Worm (Caenorhabditis elegans) whole organism, late embryonic: Measurements from ENCODE around the gene E02H1.6.

Experiments
- C08G9.2 ChIP-seq: sonication (generic microtip); optimal IDR thresholded peaks from 2 replicates; lab custom pipeline; 2016; ENCODE audit warnings: mild to moderate bottlenecking, missing genetic modification characterization, moderate library complexity, missing compliant biosample characterization
- C38D4.7 ChIP-seq: fragments of 200-800 bp; sonication (Bioruptor generic); optimal IDR thresholded peaks from 2 replicates; lab custom pipeline; 2018; ENCODE audit warnings: mild to moderate bottlenecking, missing genetic modification characterization, moderate library complexity, missing compliant biosample characterization
- F13H6.1 ChIP-seq: sonication (generic microtip); optimal IDR thresholded peaks from 2 replicates; lab custom pipeline; 2016; ENCODE audit warnings: missing genetic modification characterization, missing compliant biosample characterization
- K09A11.1 ChIP-seq: sonication (generic microtip); optimal IDR thresholded peaks from 2 replicates; lab custom pipeline; 2017; ENCODE audit warnings: antibody characterized with exemption, mild to moderate bottlenecking, missing genetic modification characterization, missing compliant biosample characterization; ENCODE audit not compliant: insufficient read depth
- Y22D7AL.16 ChIP-seq: sonication (generic microtip); optimal IDR thresholded peaks from 2 replicates; lab custom pipeline; 2016; ENCODE audit warnings: missing genetic modification characterization, missing compliant biosample characterization
- ahr-1 ChIP-seq: sonication (generic microtip); optimal IDR thresholded peaks from 2 replicates; lab custom pipeline; 2016; ENCODE audit warnings: missing genetic modification characterization, missing compliant biosample characterization
- ama-1 ChIP-seq: fragments of 150-350 bp; optimal IDR thresholded peaks from 2 replicates; lab custom pipeline; 2014
- ceh-18 ChIP-seq: sonication (generic microtip); optimal IDR thresholded peaks from 2 replicates; lab custom pipeline; 2016; ENCODE audit warnings: missing genetic modification characterization, missing compliant biosample characterization
- ceh-2 ChIP-seq: sonication (generic microtip); optimal IDR thresholded peaks from 2 replicates; lab custom pipeline; 2016; ENCODE audit warnings: missing genotype, missing genetic modification characterization, missing compliant biosample characterization
- ceh-22 ChIP-seq: sonication (generic microtip); optimal IDR thresholded peaks from 2 replicates; lab custom pipeline; 2017; ENCODE audit warnings: missing biosample characterization, missing genetic modification characterization
- ceh-24 ChIP-seq: sonication (generic microtip); optimal IDR thresholded peaks from 2 replicates; lab custom pipeline; 2016; ENCODE audit warnings: mild to moderate bottlenecking, missing genetic modification characterization, missing compliant biosample characterization
- ceh-34 ChIP-seq: sonication (generic microtip); optimal IDR thresholded peaks from 2 replicates; lab custom pipeline; 2016; ENCODE audit warnings: mild to moderate bottlenecking, missing genetic modification characterization, missing compliant biosample characterization
- ceh-48 ChIP-seq: sonication (generic microtip); optimal IDR thresholded peaks from 2 replicates; lab custom pipeline; 2016; ENCODE audit warnings: missing genetic modification characterization, inconsistent platforms, missing compliant biosample characterization
- che-1 ChIP-seq: sonication (generic microtip); optimal IDR thresholded peaks from 2 replicates; lab custom pipeline; 2016; ENCODE audit warnings: mild to moderate bottlenecking, missing genetic modification characterization, missing compliant biosample characterization
- dmd-4 ChIP-seq: sonication (generic microtip); optimal IDR thresholded peaks from 2 replicates; lab custom pipeline; 2016; ENCODE audit warnings: borderline replicate concordance, missing genetic modification characterization, missing compliant biosample characterization
- dve-1 ChIP-seq: sonication (generic microtip); optimal IDR thresholded peaks from 2 replicates; lab custom pipeline; 2017; ENCODE audit warnings: antibody characterized with exemption, mild to moderate bottlenecking, missing genetic modification characterization, missing compliant biosample characterization
- fkh-10 ChIP-seq: fragments of 150-350 bp; optimal IDR thresholded peaks from 2 replicates; lab custom pipeline; 2014; ENCODE audit warnings: missing biosample characterization, missing genetic modification reagents, missing genetic modification characterization
- hlh-15 ChIP-seq: sonication (generic microtip); optimal IDR thresholded peaks from 2 replicates; lab custom pipeline; 2016; ENCODE audit warnings: missing genetic modification characterization, missing compliant biosample characterization
- hlh-30 ChIP-seq: sonication (generic microtip); optimal IDR thresholded peaks from 2 replicates; lab custom pipeline; 2017; ENCODE audit warnings: antibody characterized with exemption, missing genetic modification characterization, missing compliant biosample characterization; ENCODE audit not compliant: insufficient read depth
- hlh-6 ChIP-seq: sonication (generic microtip); optimal IDR thresholded peaks from 2 replicates; lab custom pipeline; 2016; ENCODE audit warnings: missing genotype, missing genetic modification characterization, missing compliant biosample characterization
- lim-6 ChIP-seq: sonication (generic microtip); optimal IDR thresholded peaks from 2 replicates; lab custom pipeline; 2016; ENCODE audit warnings: missing genetic modification characterization, missing compliant biosample characterization
- madf-2 ChIP-seq: sonication (generic microtip); optimal IDR thresholded peaks from 2 replicates; lab custom pipeline; 2017; ENCODE audit warnings: missing genetic modification characterization, missing compliant biosample characterization
- mec-3 ChIP-seq: sonication (generic microtip); optimal IDR thresholded peaks from 2 replicates; lab custom pipeline; 2016; ENCODE audit warnings: borderline replicate concordance, missing genetic modification characterization, missing compliant biosample characterization
- odd-2 ChIP-seq: sonication (generic microtip); optimal IDR thresholded peaks from 2 replicates; lab custom pipeline; 2017; ENCODE audit warnings: antibody characterized with exemption, mild to moderate bottlenecking, missing genetic modification characterization, missing compliant biosample characterization
- pat-9 ChIP-seq: fragments of 200-800 bp; sonication (Bioruptor generic); optimal IDR thresholded peaks from 2 replicates; lab custom pipeline; 2018; ENCODE audit warnings: mild to moderate bottlenecking, missing genetic modification characterization, moderate library complexity, missing compliant biosample characterization
- pax-1 ChIP-seq: fragments of 150-350 bp; optimal IDR thresholded peaks from 2 replicates; lab custom pipeline; 2014; ENCODE audit warnings: missing biosample characterization, missing genetic modification characterization
- pha-2 ChIP-seq: sonication (generic microtip); optimal IDR thresholded peaks from 2 replicates; lab custom pipeline; 2017; ENCODE audit warnings: mild to moderate bottlenecking, missing genetic modification characterization, missing compliant biosample characterization
- pqm-1 ChIP-seq: sonication (generic microtip); optimal IDR thresholded peaks from 2 replicates; lab custom pipeline; 2016; ENCODE audit warnings: missing genetic modification characterization, missing compliant biosample characterization
- pros-1 ChIP-seq: fragments of 150-350 bp; optimal IDR thresholded peaks from 2 replicates; lab custom pipeline; 2014; ENCODE audit warnings: missing biosample characterization, missing genetic modification reagents, missing genetic modification characterization
- ref-2 ChIP-seq: sonication (generic microtip); optimal IDR thresholded peaks from 2 replicates; lab custom pipeline; 2016; ENCODE audit warnings: missing genetic modification characterization, missing compliant biosample characterization
- syd-9 ChIP-seq: sonication (generic microtip); optimal IDR thresholded peaks from 2 replicates; lab custom pipeline; 2016; ENCODE audit warnings: mild to moderate bottlenecking, missing genetic modification characterization, moderate library complexity, missing compliant biosample characterization
- tbx-2 ChIP-seq: sonication (generic microtip); optimal IDR thresholded peaks from 2 replicates; lab custom pipeline; 2016; ENCODE audit warnings: missing genetic modification characterization, missing compliant biosample characterization
- unc-42 ChIP-seq: sonication (generic microtip); optimal IDR thresholded peaks from 2 replicates; lab custom pipeline; 2016; ENCODE audit warnings: missing genotype, missing genetic modification characterization, missing compliant biosample characterization
- unc-86 ChIP-seq: sonication (generic microtip); optimal IDR thresholded peaks from 2 replicates; lab custom pipeline; 2016; ENCODE audit warnings: missing genetic modification characterization, missing compliant biosample characterization
- zip-5 ChIP-seq: sonication (generic microtip); optimal IDR thresholded peaks from 2 replicates; lab custom pipeline; 2016; ENCODE audit warnings: missing genetic modification characterization, missing compliant biosample characterization

E02H1.6 gene

DNA sequence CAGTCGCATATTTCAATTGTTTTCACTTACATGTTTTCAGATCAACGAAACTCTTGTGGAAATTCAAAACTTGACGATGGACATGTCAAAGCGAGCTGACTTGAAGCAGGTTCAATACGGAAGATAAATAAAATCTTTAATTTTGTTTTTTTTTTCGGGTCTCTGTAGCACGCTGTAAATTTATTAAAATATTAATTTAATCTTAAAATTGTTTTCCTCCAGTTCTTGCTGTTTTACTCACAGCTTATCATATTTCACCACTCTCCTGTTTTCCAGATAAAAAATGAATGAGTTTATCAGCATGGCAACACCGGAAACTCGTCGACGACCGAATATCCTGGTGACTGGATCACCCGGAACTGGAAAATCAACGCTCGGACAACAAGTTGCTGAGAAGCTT is at the start of gene E02H1.6:
E02H1.6 (plus strand) TSS at position 301 of the 400 bp plus-strand sequence.
- no peak for TF ChIP-seq syd-9 (tag; lab: Kevin White, UChicago)
- TF ChIP-seq, all 69 proteins: peak for 0

DNA sequence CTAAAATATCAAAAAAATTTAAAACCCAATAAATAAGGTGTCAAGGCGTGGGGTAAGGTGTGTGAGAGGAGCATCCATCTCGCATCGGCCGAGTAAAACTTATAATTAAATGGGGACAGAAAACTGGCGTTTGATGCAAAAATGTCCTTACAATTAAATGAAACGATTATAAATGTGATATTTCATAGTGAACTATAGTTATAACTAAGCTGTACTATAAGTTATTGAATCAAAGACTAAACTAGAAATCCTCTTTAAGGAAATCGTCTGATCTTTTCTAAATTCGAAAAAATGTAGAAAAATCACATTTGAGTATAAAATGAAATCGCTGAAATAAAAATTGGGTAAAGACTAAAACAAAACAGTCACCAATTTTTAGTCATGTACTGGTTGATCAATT is 45.8 kb upstream of the E02H1.6 start, which contains the start of gene sra-6:
sra-6 (minus strand) TSS at position 101 of the 400 bp plus-strand sequence.
- no peak for TF ChIP-seq C08G9.2 (tag; lab: Kevin White, UChicago)

DNA sequence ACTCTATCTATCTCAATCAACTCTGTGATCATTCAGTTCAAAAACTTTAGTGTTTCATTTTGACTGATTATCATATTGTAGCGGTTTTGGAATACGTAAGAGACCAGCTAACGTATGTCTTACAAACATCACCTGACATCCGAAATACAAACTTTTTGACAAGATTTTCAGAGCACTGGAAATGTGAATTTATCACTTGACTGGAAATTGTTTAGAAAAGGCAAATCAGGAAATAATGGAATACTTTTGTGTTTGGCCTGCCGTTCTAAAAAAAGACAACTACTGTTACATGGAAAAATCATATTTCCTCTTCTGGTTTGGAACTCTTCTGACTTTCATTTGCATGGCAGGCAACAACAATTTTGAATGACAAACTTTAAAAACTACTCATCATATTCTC is 45.0 kb upstream of the E02H1.6 start, which contains the start of gene F35H8.12:
F35H8.12 (plus strand) TSS at position 301 of the 400 bp plus-strand sequence.
- no peak for TF ChIP-seq pax-1
- no peak for TF ChIP-seq hlh-15
- TF ChIP-seq zip-5 (tag; lab: Kevin White, UChicago): no peak
- TF ChIP-seq pros-1: no peak
- no peak for TF ChIP-seq dve-1
- no peak for TF ChIP-seq pha-2 (tag; lab: Kevin White, UChicago)

DNA sequence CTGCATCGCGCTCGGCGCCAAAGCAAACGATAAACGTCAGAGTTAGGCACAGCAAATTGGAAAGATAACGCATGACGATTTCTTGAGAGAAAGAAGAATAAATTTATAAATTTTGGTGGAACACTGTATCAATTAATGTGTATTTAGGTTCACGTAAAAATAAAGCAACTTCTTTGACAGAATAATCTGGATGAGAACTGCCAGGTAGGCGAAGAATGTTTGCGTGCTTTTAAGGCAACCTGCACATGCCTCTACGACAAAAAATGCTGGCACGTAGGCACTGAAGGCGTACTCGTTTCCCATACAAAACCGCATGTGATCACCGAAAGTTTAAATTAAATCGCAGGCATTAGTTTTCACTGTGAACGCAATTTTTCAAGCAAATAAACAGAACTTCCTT is 43.3 kb upstream of the E02H1.6 start, which contains the start of gene F35H8.1:
F35H8.1 (minus strand) TSS at position 101 of the 400 bp plus-strand sequence.
- TF ChIP-seq F13H6.1 (tag; lab: Kevin White, UChicago) (no peak), pros-1 (no peak), hlh-30 (no peak), madf-2 (tag; lab: Kevin White, UChicago) (no peak), fkh-10 (GFP tag; lab: Kevin White, UChicago) (no peak), dmd-4 (tag; lab: Kevin White, UChicago) (no peak), unc-86 (no peak), lim-6 (tag; lab: Kevin White, UChicago) (no peak), odd-2 (tag; lab: Kevin White, UChicago) (no peak), C38D4.7 (GFP tag; lab: Kevin White, UChicago) (no peak), Y22D7AL.16 (no peak), ama-1 (lab: Kevin White, UChicago) (no peak), pha-2 (tag; lab: Kevin White, UChicago) (no peak), K09A11.1 (tag; lab: Kevin White, UChicago) (no peak), pqm-1 (tag; lab: Kevin White, UChicago) (no peak), tbx-2 (tag; lab: Kevin White, UChicago) (no peak), ceh-34 (no peak), mec-3 (tag; lab: Kevin White, UChicago) (no peak), ref-2 (tag; lab: Kevin White, UChicago) (no peak), dve-1 (no peak)

DNA sequence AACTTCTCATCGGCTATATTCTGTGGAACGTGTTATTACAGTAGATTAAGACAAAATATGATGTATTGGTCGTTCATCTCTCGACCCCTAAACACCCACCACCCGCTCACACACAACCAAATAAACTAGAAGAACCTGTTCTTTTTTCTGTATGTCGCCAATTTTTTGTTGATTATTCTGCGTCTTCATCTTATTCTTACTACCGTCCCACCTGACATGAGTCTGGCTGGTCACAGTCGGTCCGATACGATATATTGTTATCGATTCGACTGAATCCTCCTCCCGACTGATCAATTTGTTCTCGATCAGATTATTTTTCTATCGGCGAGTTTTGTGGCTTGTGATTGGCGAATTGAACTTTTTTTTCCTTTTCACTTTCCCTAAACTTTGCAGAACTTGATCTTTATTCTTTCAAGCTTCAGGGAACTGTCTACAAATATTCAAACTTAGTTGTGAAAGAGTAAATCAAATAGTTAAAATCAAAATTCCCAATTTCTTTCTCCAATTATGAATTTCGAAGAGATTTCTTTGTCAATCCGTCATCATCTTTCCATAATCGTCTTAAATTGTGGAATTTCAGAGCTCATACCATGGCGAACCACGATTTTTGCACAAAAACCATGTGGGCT is 41.5 kb upstream of the E02H1.6 start, which contains the start of gene F35H8.2:
F35H8.2 (plus strand) TSS at position 579 of the 629 bp plus-strand sequence.
- TF ChIP-seq pat-9: no peak
- TF ChIP-seq pqm-1 (tag; lab: Kevin White, UChicago): no peak
- no peak for TF ChIP-seq ceh-2
- TF ChIP-seq ceh-48 (tag; lab: Kevin White, UChicago): no peak
- TF ChIP-seq ceh-22 (tag; lab: Kevin White, UChicago): no peak
- TF ChIP-seq hlh-6 (tag; lab: Kevin White, UChicago): no peak
- TF ChIP-seq che-1 (tag; lab: Kevin White, UChicago): no peak

DNA sequence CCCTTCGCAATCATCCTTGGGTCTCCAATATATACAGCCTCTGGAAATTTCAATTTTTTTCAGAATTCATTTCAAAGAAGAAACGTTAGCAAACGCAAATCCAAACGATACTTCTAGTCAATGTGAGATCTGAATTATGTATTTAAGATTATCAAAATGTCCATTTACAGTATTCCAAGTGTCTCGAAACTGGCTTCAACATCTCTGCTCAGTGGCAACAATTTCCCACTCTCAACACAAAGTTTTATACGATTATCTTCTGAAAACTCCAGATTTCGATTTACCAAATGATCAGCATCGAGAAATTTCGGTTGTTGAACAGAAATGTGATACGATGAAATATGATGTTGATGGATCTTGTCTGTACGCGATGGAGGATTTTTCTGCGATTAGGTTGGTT is 39.9 kb upstream of the E02H1.6 start:
- TF ChIP-seq ceh-24 (tag; lab: Kevin White, UChicago): no peak
- TF ChIP-seq ceh-18 (tag; lab: Kevin White, UChicago): no peak
- no peak for TF ChIP-seq fkh-10 (GFP tag; lab: Kevin White, UChicago)
- TF ChIP-seq dmd-4 (tag; lab: Kevin White, UChicago): no peak
- TF ChIP-seq syd-9 (tag; lab: Kevin White, UChicago): no peak
- no peak for TF ChIP-seq ahr-1 (tag; lab: Kevin White, UChicago)
- TF ChIP-seq unc-42 (tag; lab: Kevin White, UChicago): no peak
- TF ChIP-seq pha-2 (tag; lab: Kevin White, UChicago): no peak
